Worm (Caenorhabditis elegans) whole organism, L4 larva: ENCODE data around the gene rnp-5.

Source experiments
- dmd-6 ChIP-seq: fragments of 200-800 bp; sonication (Bioruptor generic); IDR thresholded peaks from 2 replicates; pipeline ENCODE4 v1.3.6; 2022; ENCODE audit warnings: missing genetic modification reagents, missing genetic modification characterization, missing compliant biosample characterization
- dpl-1 ChIP-seq: fragments of 150-350 bp; optimal IDR thresholded peaks from 2 replicates; lab custom pipeline; 2014; ENCODE audit warnings: missing biosample characterization, missing genetic modification reagents, missing genetic modification characterization
- lsy-2 ChIP-seq, 2 experiments: fragments of 150-350 bp in 1 of 2; sonication (generic microtip) in 1 of 2; optimal IDR thresholded peaks; 2 replicates each; lab custom pipeline; 2014 to 2017; ENCODE audit warnings: missing biosample characterization in 2 of 2, missing genetic modification characterization in 2 of 2
- madf-9 ChIP-seq: fragments of 200-800 bp; sonication (Bioruptor generic); conservative IDR thresholded peaks from 2 replicates; pipeline ENCODE4 v1.3.6; 2022; ENCODE audit warnings: missing genetic modification reagents, missing genetic modification characterization, missing compliant biosample characterization
- mdl-1 ChIP-seq, 2 experiments: fragments of 150-350 bp in 1 of 2; sonication (generic microtip) in 1 of 2; optimal IDR thresholded peaks; 2 replicates each; lab custom pipeline; 2014 to 2017; ENCODE audit warnings: missing biosample characterization in 2 of 2, missing genetic modification characterization in 2 of 2
- mxl-3 ChIP-seq: fragments of 200-800 bp; sonication (Bioruptor generic); optimal IDR thresholded peaks from 2 replicates; lab custom pipeline; 2018; ENCODE audit warnings: mild to moderate bottlenecking, missing genetic modification characterization, missing compliant biosample characterization
- php-3 ChIP-seq: fragments of 200-800 bp; sonication (Bioruptor generic); IDR thresholded peaks from 2 replicates; pipeline ENCODE4 v1.3.6; 2022; ENCODE audit warnings: missing genetic modification reagents, missing genetic modification characterization, missing compliant biosample characterization
- unc-62 ChIP-seq, 3 experiments: fragments of 150-350 bp in 1 of 3; sonication (generic microtip); optimal IDR thresholded peaks in 2 of 3; peaks in 1 of 3; 1 replicate in 1 of 3; 2 replicates in 2 of 3; lab custom pipeline; 2014 to 2017; ENCODE audit warnings: missing biosample characterization in 3 of 3, missing genetic modification characterization in 3 of 3, missing genetic modification reagents in 3 of 3, missing genotype in 1 of 3

ce11 chrIII:881460-881859, 27.8 kb upstream of the rnp-5 start:
- TF ChIP-seq dpl-1 (no peak), php-3 (no peak), mdl-1 (tag; optimal IDR thresholded peaks at IDR 0.05; lab: Kevin White, UChicago) (no peak), lsy-2 (tag; optimal IDR thresholded peaks at IDR 0.05; lab: Kevin White, UChicago) (no peak), madf-9 (GFP tag; lab: Robert Waterston, UW) (no peak), unc-62 (GFP tag; optimal IDR thresholded peaks at IDR 0.05 in 1 of 2; lab: Kevin White, UChicago) (no peak), unc-62 (tag; optimal IDR thresholded peaks at IDR 0.05; lab: Kevin White, UChicago) (no peak), mxl-3 (GFP tag; lab: Kevin White, UChicago) (no peak), dmd-6 (GFP tag; lab: Robert Waterston, UW) (no peak)
